Worm (Caenorhabditis elegans) whole organism, L2 larva: Measurements from ENCODE around the gene srw-138.

ENCODE experiments used
- C34F6.9 ChIP-seq: fragments of 150-350 bp; optimal IDR thresholded peaks from 2 replicates; lab custom pipeline; 2014; ENCODE audit warnings: missing biosample characterization, missing genetic modification characterization
- F13H6.1 ChIP-seq: sonication (generic microtip); optimal IDR thresholded peaks from 2 replicates; lab custom pipeline; 2016; ENCODE audit warnings: missing genetic modification characterization, missing compliant biosample characterization
- R02D3.7 ChIP-seq: fragments of 150-350 bp; optimal IDR thresholded peaks from 2 replicates; lab custom pipeline; 2014; ENCODE audit warnings: missing biosample characterization, missing genetic modification characterization
- Y55F3AM.14 ChIP-seq: fragments of 200-800 bp; sonication (Bioruptor generic); optimal IDR thresholded peaks from 2 replicates; lab custom pipeline; 2018; ENCODE audit warnings: mild to moderate bottlenecking, missing genetic modification characterization, missing compliant biosample characterization
- ZK546.5 ChIP-seq: sonication (generic microtip); optimal IDR thresholded peaks from 2 replicates; lab custom pipeline; 2017; ENCODE audit warnings: missing biosample characterization, missing genetic modification characterization
- alr-1 ChIP-seq: fragments of 150-350 bp; optimal IDR thresholded peaks from 2 replicates; lab custom pipeline; 2014; ENCODE audit warnings: missing biosample characterization, missing genetic modification characterization
- blmp-1 ChIP-seq: sonication (generic microtip); optimal IDR thresholded peaks from 2 replicates; lab custom pipeline; 2017; ENCODE audit warnings: missing genetic modification characterization, mild to moderate bottlenecking, missing compliant biosample characterization, antibody characterized with exemption, moderate library complexity; ENCODE audit not compliant: insufficient read depth
- ceh-16 ChIP-seq: fragments of 150-350 bp; optimal IDR thresholded peaks from 2 replicates; lab custom pipeline; 2014; ENCODE audit warnings: missing biosample characterization, missing genetic modification characterization
- ceh-82 ChIP-seq: fragments of 150-350 bp; optimal IDR thresholded peaks from 2 replicates; lab custom pipeline; 2014; ENCODE audit warnings: missing biosample characterization, missing genetic modification characterization
- crh-2 ChIP-seq: sonication (generic microtip); optimal IDR thresholded peaks from 2 replicates; lab custom pipeline; 2017; ENCODE audit warnings: missing biosample characterization, missing genetic modification characterization
- dmd-4 ChIP-seq: sonication (generic microtip); optimal IDR thresholded peaks from 2 replicates; lab custom pipeline; 2017; ENCODE audit warnings: missing biosample characterization, missing genetic modification characterization
- egl-27 ChIP-seq: sonication (generic microtip); optimal IDR thresholded peaks from 3 replicates; lab custom pipeline; 2017; ENCODE audit warnings: missing biosample characterization, missing genetic modification reagents, missing genetic modification characterization
- elt-1 ChIP-seq: fragments of 150-350 bp; optimal IDR thresholded peaks from 2 replicates; lab custom pipeline; 2014; ENCODE audit warnings: missing biosample characterization, missing genetic modification characterization
- elt-3 ChIP-seq: sonication (generic microtip); optimal IDR thresholded peaks from 2 replicates; lab custom pipeline; 2017; ENCODE audit warnings: missing biosample characterization, missing genetic modification characterization
- gmeb-1 ChIP-seq: fragments of 150-350 bp; optimal IDR thresholded peaks from 2 replicates; lab custom pipeline; 2014; ENCODE audit warnings: missing biosample characterization, missing genetic modification characterization
- lin-11 ChIP-seq: fragments of 150-350 bp; sonication (generic microtip); optimal IDR thresholded peaks from 2 replicates; lab custom pipeline; 2014; ENCODE audit warnings: missing biosample characterization, missing genetic modification characterization, inconsistent platforms, mixed read lengths
- lin-13 ChIP-seq: fragments of 150-350 bp; optimal IDR thresholded peaks from 2 replicates; lab custom pipeline; 2014; ENCODE audit warnings: missing biosample characterization, missing genetic modification reagents, missing genetic modification characterization
- lsy-2 ChIP-seq, 2 experiments: fragments of 150-350 bp in 1 of 2; sonication (generic microtip) in 1 of 2; optimal IDR thresholded peaks; 2 replicates each; lab custom pipeline; 2014 to 2017; ENCODE audit warnings: missing biosample characterization in 2 of 2, missing genetic modification characterization in 2 of 2
- mab-5 ChIP-seq: fragments of 150-350 bp; optimal IDR thresholded peaks from 2 replicates; lab custom pipeline; 2014; ENCODE audit warnings: missing biosample characterization, missing genetic modification characterization
- mbf-1 ChIP-seq: sonication (generic microtip); optimal IDR thresholded peaks from 2 replicates; lab custom pipeline; 2017; ENCODE audit warnings: missing biosample characterization, missing genetic modification characterization
- mdl-1 ChIP-seq, 2 experiments: fragments of 150-350 bp in 1 of 2; sonication (generic microtip) in 1 of 2; optimal IDR thresholded peaks; 2 replicates each; lab custom pipeline; 2017; ENCODE audit warnings: missing biosample characterization in 2 of 2, missing genetic modification characterization in 2 of 2
- nhr-10 ChIP-seq: sonication (generic microtip); optimal IDR thresholded peaks from 2 replicates; lab custom pipeline; 2017; ENCODE audit warnings: missing biosample characterization, missing genetic modification characterization
- nhr-11 ChIP-seq: fragments of 150-350 bp; optimal IDR thresholded peaks from 2 replicates; lab custom pipeline; 2014; ENCODE audit warnings: missing biosample characterization, missing genetic modification characterization
- nhr-129 ChIP-seq: fragments of 150-350 bp; optimal IDR thresholded peaks from 2 replicates; lab custom pipeline; 2014; ENCODE audit warnings: missing biosample characterization, missing genetic modification characterization
- nhr-21 ChIP-seq: fragments of 150-350 bp; optimal IDR thresholded peaks from 2 replicates; lab custom pipeline; 2014; ENCODE audit warnings: missing biosample characterization, missing genetic modification characterization
- nhr-237 ChIP-seq: fragments of 150-350 bp; optimal IDR thresholded peaks from 2 replicates; lab custom pipeline; 2014; ENCODE audit warnings: missing biosample characterization, missing genetic modification characterization
- nhr-25 ChIP-seq: fragments of 150-350 bp; sonication (generic microtip); optimal IDR thresholded peaks from 3 replicates; lab custom pipeline; 2014; ENCODE audit warnings: missing biosample characterization, missing genetic modification characterization
- sem-4 ChIP-seq: fragments of 150-350 bp; optimal IDR thresholded peaks from 2 replicates; lab custom pipeline; 2014; ENCODE audit warnings: missing biosample characterization, missing genetic modification reagents, missing genetic modification characterization
- skn-1 ChIP-seq: sonication (generic microtip); optimal IDR thresholded peaks from 2 replicates; lab custom pipeline; 2017; ENCODE audit warnings: missing biosample characterization, missing genetic modification characterization
- sma-3 ChIP-seq: sonication (generic microtip); optimal IDR thresholded peaks from 2 replicates; lab custom pipeline; 2016; ENCODE audit warnings: missing genetic modification reagents, missing genetic modification characterization, missing compliant biosample characterization
- sma-9 ChIP-seq, 2 experiments: fragments of 150-350 bp in 1 of 2; sonication (generic microtip) in 1 of 2; optimal IDR thresholded peaks; 2 replicates each; lab custom pipeline; 2014 to 2016; ENCODE audit warnings: missing genetic modification characterization in 2 of 2, mild to moderate bottlenecking in 1 of 2, missing biosample characterization in 1 of 2, missing compliant biosample characterization in 1 of 2, missing genetic modification reagents in 1 of 2, moderate library complexity in 1 of 2
- unc-55 ChIP-seq: fragments of 150-350 bp; sonication (generic microtip); optimal IDR thresholded peaks from 3 replicates; lab custom pipeline; 2014; ENCODE audit warnings: missing biosample characterization, missing genetic modification reagents, missing genetic modification characterization
- ztf-1 ChIP-seq: fragments of 200-800 bp; sonication (Bioruptor generic); conservative IDR thresholded peaks from 2 replicates; pipeline ENCODE4 v1.3.6; 2022; ENCODE audit warnings: missing genetic modification characterization, missing compliant biosample characterization
- ztf-11 ChIP-seq: sonication (generic microtip); optimal IDR thresholded peaks from 2 replicates; lab custom pipeline; 2017; ENCODE audit warnings: missing biosample characterization, missing genetic modification characterization
- ztf-4 ChIP-seq: fragments of 150-350 bp; optimal IDR thresholded peaks from 2 replicates; lab custom pipeline; 2014; ENCODE audit warnings: missing biosample characterization, missing genetic modification characterization

The srw-138 gene

DNA sequence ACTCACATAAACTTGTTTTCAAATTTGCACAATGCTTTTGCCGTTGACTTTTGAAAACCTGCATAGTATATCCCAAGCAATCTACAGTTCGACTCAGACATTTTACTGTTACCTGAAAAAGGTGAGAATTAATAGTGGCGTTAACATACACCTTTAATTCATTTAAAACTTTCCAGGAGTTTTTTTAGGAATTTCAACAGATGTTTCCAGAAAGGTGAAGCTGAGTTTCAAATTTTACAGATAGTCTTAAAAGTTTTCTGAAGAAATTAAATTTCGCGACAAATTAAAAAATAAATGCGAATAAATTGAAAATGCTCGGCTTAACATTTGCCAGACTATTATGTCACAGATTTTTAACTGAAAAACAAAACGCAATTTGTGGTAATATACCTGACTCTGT is 36.9 kb upstream of the srw-138 start, which contains the start of gene srw-119:
Gene srw-119 (minus strand): TSS at position 101 of the 400 bp plus-strand sequence.
- TF ChIP-seq nhr-21 (no peak), lin-13 (no peak), nhr-129 (tag; lab: Kevin White, UChicago) (no peak), dmd-4 (tag; lab: Kevin White, UChicago) (no peak), mab-5 (no peak), elt-3 (no peak), R02D3.7 (tag; lab: Kevin White, UChicago) (no peak), lsy-2 (tag; optimal IDR thresholded peaks at IDR 0.05; lab: Kevin White, UChicago) (no peak), nhr-10 (tag; lab: Kevin White, UChicago) (no peak)

DNA sequence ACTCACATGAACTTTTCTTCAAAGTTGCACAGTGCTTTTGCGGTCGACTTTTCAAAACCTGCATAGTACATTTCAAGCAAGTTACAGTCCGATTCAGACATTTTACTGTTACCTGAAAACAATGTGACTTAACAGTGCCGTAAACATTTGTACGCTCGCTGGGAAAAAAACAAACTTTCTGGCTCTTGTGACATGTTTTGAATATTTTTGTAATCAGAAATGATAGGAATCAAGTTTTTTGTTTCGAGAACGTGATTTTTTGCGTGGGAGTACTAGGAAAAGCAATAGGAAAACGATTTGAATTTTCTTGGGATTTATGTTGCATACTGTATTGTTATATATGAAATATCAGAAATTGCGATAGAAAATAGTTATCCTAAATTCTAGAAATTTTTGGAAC is 33.2 kb upstream of the srw-138 start, which contains the start of gene srw-120:
Gene srw-120 (minus strand): TSS at position 101 of the 400 bp plus-strand sequence.
- TF ChIP-seq F13H6.1 (tag; lab: Kevin White, UChicago) (no peak), ZK546.5 (no peak), nhr-21 (no peak), gmeb-1 (tag; lab: Kevin White, UChicago) (no peak), ceh-82 (tag; lab: Kevin White, UChicago) (no peak), crh-2 (tag; lab: Kevin White, UChicago) (no peak), mab-5 (no peak), sma-3 (no peak)

DNA sequence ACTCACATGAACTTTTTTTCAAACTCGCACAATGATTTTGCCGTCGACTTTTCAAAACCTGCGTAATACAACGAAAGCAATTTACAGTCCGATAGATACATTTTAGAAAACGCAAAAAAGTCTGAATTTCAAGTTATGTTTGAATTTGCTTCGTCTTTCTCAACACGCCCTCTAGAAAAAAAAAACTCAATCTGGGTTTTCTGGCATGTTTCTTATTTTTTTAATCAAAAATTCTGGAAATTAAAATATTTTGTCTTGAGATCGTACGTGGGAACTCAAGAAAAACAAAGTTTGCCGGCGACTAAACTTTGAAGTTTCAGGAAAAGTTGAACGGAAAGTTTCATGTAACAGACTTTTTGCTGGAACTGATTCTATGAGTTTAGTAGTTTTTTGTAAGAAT is 31.0 kb upstream of the srw-138 start, which contains the start of gene srw-115:
Gene srw-115 (minus strand): TSS at position 101 of the 400 bp plus-strand sequence.
- TF ChIP-seq unc-55 (GFP tag; lab: Kevin White, UChicago) = no peak

DNA sequence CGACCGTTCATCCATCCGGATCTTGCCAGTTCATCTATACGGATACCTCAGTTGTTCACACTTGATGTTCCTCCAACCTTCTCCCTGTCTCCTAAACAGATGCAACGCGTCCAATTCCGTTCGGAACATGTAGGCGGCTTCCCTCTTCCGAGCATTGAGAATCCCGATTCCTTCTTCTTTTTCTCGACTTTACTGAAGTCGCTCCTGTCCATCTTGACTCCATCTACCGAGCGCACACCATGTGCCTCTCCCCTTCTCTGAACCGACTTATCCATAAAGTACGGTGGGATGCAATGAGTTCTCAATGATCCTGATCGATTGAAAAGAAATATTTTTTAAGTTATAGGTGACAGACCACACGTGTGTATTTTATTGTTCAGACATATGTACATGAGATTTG is 29.2 kb upstream of the srw-138 start:
- TF ChIP-seq ztf-1 (GFP tag; lab: Robert Waterston, UW) (no peak), ceh-16 (tag; lab: Kevin White, UChicago) (no peak), C34F6.9 (tag; lab: Kevin White, UChicago) (no peak), elt-3 (no peak), lin-11 (tag; lab: Kevin White, UChicago) (no peak), nhr-11 (tag; lab: Kevin White, UChicago) (no peak)

DNA sequence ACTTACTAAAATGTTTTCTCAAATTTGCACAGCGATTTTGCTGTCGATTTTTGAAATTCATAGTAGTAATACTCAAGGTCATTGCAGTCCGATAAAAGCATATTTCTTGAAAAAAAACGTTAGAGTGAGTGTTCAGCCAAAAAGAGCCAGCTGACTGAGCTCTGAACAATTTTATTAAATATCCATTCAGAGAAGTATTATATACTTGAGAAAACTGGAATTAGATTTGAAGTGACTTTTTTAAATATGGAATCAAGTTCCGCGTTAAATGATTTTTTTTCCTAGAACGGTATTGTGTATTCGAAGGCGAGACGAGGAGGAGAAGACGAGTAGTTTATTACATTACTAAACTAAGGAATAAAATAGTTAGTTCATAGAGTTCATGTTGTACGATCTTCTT is 28.6 kb upstream of the srw-138 start, which contains the start of gene srw-121:
Gene srw-121 (minus strand): TSS at position 101 of the 400 bp plus-strand sequence.
- TF ChIP-seq lin-13 = no peak
- no peak for TF ChIP-seq ZK546.5
- TF ChIP-seq skn-1 (tag; lab: Kevin White, UChicago) = no peak
- no peak for TF ChIP-seq alr-1 (tag; lab: Kevin White, UChicago)
- no peak for TF ChIP-seq nhr-11 (tag; lab: Kevin White, UChicago)
- no peak for TF ChIP-seq sem-4 (tag; lab: Kevin White, UChicago)
- no peak for TF ChIP-seq egl-27
- TF ChIP-seq nhr-21 = no peak
- no peak for TF ChIP-seq F13H6.1 (tag; lab: Kevin White, UChicago)
- TF ChIP-seq lsy-2 (tag; optimal IDR thresholded peaks at IDR 0.05; lab: Kevin White, UChicago) = no peak

DNA sequence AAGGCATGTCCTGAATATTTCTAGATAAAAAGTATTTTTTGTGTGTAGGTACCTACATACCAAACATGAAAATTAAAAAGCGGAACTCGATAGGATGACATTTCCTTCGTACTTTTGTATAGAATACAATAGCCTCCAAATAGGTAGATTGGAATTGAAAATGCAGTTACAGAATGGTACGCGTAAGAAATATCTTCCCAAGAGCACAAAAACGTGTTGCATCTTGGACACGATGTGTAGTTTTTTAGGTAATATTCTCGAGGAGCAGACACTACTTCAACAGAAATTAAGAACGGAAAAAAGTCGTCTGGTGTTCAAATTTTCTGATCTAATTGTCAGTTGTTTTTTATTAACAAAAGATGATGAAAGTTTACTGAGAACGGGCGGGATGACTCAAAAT is 24.5 kb upstream of the srw-138 start, which contains the start of gene srh-85:
Gene srh-85 (minus strand): TSS at position 101 of the 400 bp plus-strand sequence.
- TF ChIP-seq sma-3 = no peak
- no peak for TF ChIP-seq ztf-11 (tag; lab: Kevin White, UChicago)
- no peak for TF ChIP-seq nhr-237
- no peak for TF ChIP-seq R02D3.7 (tag; lab: Kevin White, UChicago)
- TF ChIP-seq blmp-1 (tag; lab: Kevin White, UChicago) = no peak
- TF ChIP-seq sma-9 (GFP tag; optimal IDR thresholded peaks at IDR 0.05; lab: Kevin White, UChicago) = no peak
- TF ChIP-seq sma-9 (tag; optimal IDR thresholded peaks at IDR 0.05; lab: Kevin White, UChicago) = no peak
- TF ChIP-seq gmeb-1 (tag; lab: Kevin White, UChicago) = no peak
- no peak for TF ChIP-seq elt-1 (tag; lab: Kevin White, UChicago)
- TF ChIP-seq unc-55 (GFP tag; lab: Kevin White, UChicago) = no peak
- TF ChIP-seq mdl-1 (tag; optimal IDR thresholded peaks at IDR 0.05; lab: Kevin White, UChicago) = no peak
- TF ChIP-seq Y55F3AM.14 (GFP tag; lab: Kevin White, UChicago) = no peak
- no peak for TF ChIP-seq nhr-25 (tag; lab: Kevin White, UChicago)
- no peak for TF ChIP-seq nhr-11 (tag; lab: Kevin White, UChicago)
- TF ChIP-seq mbf-1 = no peak
- TF ChIP-seq skn-1 (tag; lab: Kevin White, UChicago) = no peak
- no peak for TF ChIP-seq nhr-21
- TF ChIP-seq ztf-4 (tag; lab: Kevin White, UChicago) = no peak
- no peak for TF ChIP-seq lin-11 (tag; lab: Kevin White, UChicago)
- no peak for TF ChIP-seq egl-27
- no peak for TF ChIP-seq crh-2 (tag; lab: Kevin White, UChicago)
- TF ChIP-seq, all 48 proteins: peak for 0
